Worm (Caenorhabditis elegans): Measurements from ENCODE around the gene srh-258.

- no peak for TF ChIP-seq zag-1 (tag; optimal IDR thresholded peaks at IDR 0.05)
- TF ChIP-seq nhr-237 (tag; optimal IDR thresholded peaks at IDR 0.05): no peak
- TF ChIP-seq dmd-9 (GFP tag; IDR thresholded peaks at IDR 0.05): no peak
Measured at ce11 chrV:15412625-15413024, 7.7 kb downstream of the srh-258 start, which contains the start of gene srbc-63.
